Fruit fly (Drosophila melanogaster) whole organism, embryonic: ENCODE results near the gene slmo.

ENCODE experiments used
- BtbVII ChIP-seq: fragments of 200-800 bp; sonication (Bioruptor generic); optimal IDR thresholded peaks from 3 replicates; lab custom pipeline; 2017; ENCODE audit warnings: missing biosample characterization, mild to moderate bottlenecking, missing genetic modification characterization
- CG10462 ChIP-seq: fragments of 200-800 bp; sonication (Bioruptor generic); optimal IDR thresholded peaks from 2 replicates; lab custom pipeline; 2016; ENCODE audit warnings: missing biosample characterization, missing genetic modification characterization
- CG11696 ChIP-seq: fragments of 200-800 bp; sonication (Bioruptor generic); IDR thresholded peaks from 2 replicates; pipeline ENCODE4 v1.3.6; 2022; ENCODE audit warnings: missing biosample characterization, missing genetic modification characterization
- CG12236 ChIP-seq: fragments of 200-800 bp; sonication (Bioruptor generic); optimal IDR thresholded peaks from 2 replicates; lab custom pipeline; 2016; ENCODE audit warnings: missing biosample characterization, missing genetic modification characterization
- CG13123 ChIP-seq: fragments of 200-800 bp; sonication (Bioruptor generic); optimal IDR thresholded peaks from 2 replicates; lab custom pipeline; 2016; ENCODE audit warnings: missing biosample characterization, missing genetic modification characterization
- CG13296 ChIP-seq: fragments of 200-800 bp; sonication (Bioruptor generic); optimal IDR thresholded peaks from 3 replicates; lab custom pipeline; 2018; ENCODE audit warnings: missing biosample characterization, mild to moderate bottlenecking, missing genetic modification characterization
- CG14050 ChIP-seq: fragments of 200-800 bp; sonication (Bioruptor generic); IDR thresholded peaks from 3 replicates; pipeline ENCODE4 v1.3.6; 2022; ENCODE audit warnings: missing biosample characterization, missing genetic modification characterization
- CG1603 ChIP-seq: fragments of 200-800 bp; sonication (Bioruptor generic); optimal IDR thresholded peaks from 2 replicates; lab custom pipeline; 2019; ENCODE audit warnings: missing biosample characterization, mild to moderate bottlenecking, missing genetic modification characterization, moderate library complexity
- CG16815 ChIP-seq: fragments of 200-800 bp; sonication (Bioruptor generic); optimal IDR thresholded peaks from 3 replicates; lab custom pipeline; 2017; ENCODE audit warnings: missing biosample characterization, mild to moderate bottlenecking, missing genetic modification characterization
- CG17829 ChIP-seq: fragments of 200-800 bp; optimal IDR thresholded peaks from 2 replicates; lab custom pipeline; 2019; ENCODE audit warnings: missing biosample characterization, mild to moderate bottlenecking, missing genetic modification characterization, moderate library complexity
- CG2202 ChIP-seq: fragments of 200-800 bp; sonication (Bioruptor generic); optimal IDR thresholded peaks from 2 replicates; lab custom pipeline; 2018; ENCODE audit warnings: missing biosample characterization, mild to moderate bottlenecking, missing genetic modification characterization
- CG2712 ChIP-seq: fragments of 200-800 bp; optimal IDR thresholded peaks from 3 replicates; lab custom pipeline; 2019; ENCODE audit warnings: missing biosample characterization, mild to moderate bottlenecking, missing genetic modification characterization, moderate library complexity
- CG30431 ChIP-seq: fragments of 200-800 bp; sonication (Bioruptor generic); optimal IDR thresholded peaks from 2 replicates; lab custom pipeline; 2017; ENCODE audit warnings: missing biosample characterization, missing genetic modification characterization
- CG3065 ChIP-seq: fragments of 200-800 bp; sonication (Bioruptor generic); optimal IDR thresholded peaks from 2 replicates; lab custom pipeline; 2016; ENCODE audit warnings: missing biosample characterization, missing genetic modification characterization
- CG31441 ChIP-seq: fragments of 200-800 bp; sonication (Bioruptor generic); IDR thresholded peaks from 2 replicates; pipeline ENCODE4 v1.3.6; 2022; ENCODE audit warnings: missing biosample characterization, missing genetic modification characterization
- CG3163 ChIP-seq: fragments of 200-800 bp; sonication (Bioruptor generic); optimal IDR thresholded peaks from 3 replicates; lab custom pipeline; 2016; ENCODE audit warnings: missing biosample characterization, missing genetic modification characterization
- CG32772 ChIP-seq: fragments of 200-800 bp; sonication (Bioruptor generic); IDR thresholded peaks from 2 replicates; pipeline ENCODE4 v1.3.6; 2022; ENCODE audit warnings: missing biosample characterization, missing genetic modification characterization
- CG3281 ChIP-seq: fragments of 200-800 bp; sonication (Bioruptor generic); optimal IDR thresholded peaks from 3 replicates; lab custom pipeline; 2017; ENCODE audit warnings: missing biosample characterization, mild to moderate bottlenecking, missing genetic modification characterization
- CG33557 ChIP-seq: fragments of 200-800 bp; sonication (Bioruptor generic); optimal IDR thresholded peaks from 2 replicates; lab custom pipeline; 2019; ENCODE audit warnings: missing biosample characterization, mild to moderate bottlenecking, missing genetic modification characterization, moderate library complexity
- CG5953 ChIP-seq: fragments of 200-800 bp; sonication (Bioruptor generic); IDR thresholded peaks from 2 replicates; pipeline ENCODE4 v1.3.6; 2022; ENCODE audit warnings: missing biosample characterization, missing genetic modification characterization
- CG6654 ChIP-seq: fragments of 200-800 bp; sonication (Bioruptor generic); optimal IDR thresholded peaks from 2 replicates; lab custom pipeline; 2017; ENCODE audit warnings: missing biosample characterization, mild to moderate bottlenecking, missing genetic modification characterization
- CG6791 ChIP-seq: fragments of 200-800 bp; sonication (Bioruptor generic); IDR thresholded peaks from 3 replicates; pipeline ENCODE4 v1.3.6; 2022; ENCODE audit warnings: missing biosample characterization, missing genetic modification characterization; ENCODE audit not compliant: partially characterized antibody
- CG6854 ChIP-seq: fragments of 200-800 bp; sonication (Bioruptor generic); optimal IDR thresholded peaks from 3 replicates; lab custom pipeline; 2017; ENCODE audit warnings: missing biosample characterization, mild to moderate bottlenecking, missing genetic modification characterization
- CG7357 ChIP-seq: fragments of 200-800 bp; sonication (Bioruptor generic); IDR thresholded peaks from 3 replicates; pipeline ENCODE4 v1.3.6; 2022; ENCODE audit warnings: missing biosample characterization, missing genetic modification characterization
- CG7745 ChIP-seq: fragments of 200-800 bp; sonication (Bioruptor generic); optimal IDR thresholded peaks from 2 replicates; lab custom pipeline; 2018; ENCODE audit warnings: missing biosample characterization, mild to moderate bottlenecking, missing genetic modification characterization, moderate library complexity
- CG7786 ChIP-seq: fragments of 200-800 bp; sonication (Bioruptor generic); optimal IDR thresholded peaks from 2 replicates; lab custom pipeline; 2016; ENCODE audit warnings: missing biosample characterization, missing genetic modification characterization
- Chrac-16 ChIP-seq: fragments of 200-800 bp; sonication (Bioruptor generic); optimal IDR thresholded peaks from 3 replicates; lab custom pipeline; 2016; ENCODE audit warnings: missing biosample characterization, missing genetic modification characterization
- Dll ChIP-seq: fragments of 200-800 bp; sonication (Bioruptor generic); IDR thresholded peaks from 4 replicates; pipeline ENCODE4 v1.3.6; 2022; ENCODE audit warnings: missing biosample characterization, missing genetic modification characterization; ENCODE audit not compliant: partially characterized antibody
- Dp ChIP-seq: fragments of 200-800 bp; sonication (Bioruptor generic); optimal IDR thresholded peaks from 2 replicates; lab custom pipeline; 2018; ENCODE audit warnings: missing biosample characterization, mild to moderate bottlenecking, missing genetic modification characterization, moderate library complexity
- Ets65A ChIP-seq: fragments of 200-800 bp; sonication (Bioruptor generic); peaks from one replicate; lab custom pipeline; 2016; ENCODE audit warnings: missing biosample characterization, missing genetic modification characterization
- H15 ChIP-seq: fragments of 200-800 bp; sonication (Bioruptor generic); IDR thresholded peaks from 3 replicates; pipeline ENCODE4 v1.3.6; 2022; ENCODE audit warnings: missing biosample characterization, missing genetic modification characterization
- NC2α ChIP-seq: fragments of 200-800 bp; sonication (Bioruptor generic); optimal IDR thresholded peaks from 2 replicates; lab custom pipeline; 2016; ENCODE audit warnings: missing biosample characterization, missing genetic modification characterization
- NC2β ChIP-seq: fragments of 200-800 bp; sonication (Bioruptor generic); optimal IDR thresholded peaks from 2 replicates; lab custom pipeline; 2016; ENCODE audit warnings: missing biosample characterization, missing genetic modification characterization
- Oli ChIP-seq: fragments of 200-800 bp; sonication (Bioruptor generic); optimal IDR thresholded peaks from 2 replicates; lab custom pipeline; 2018; ENCODE audit warnings: missing biosample characterization, mild to moderate bottlenecking, missing genetic modification characterization, moderate library complexity
- Rx ChIP-seq: fragments of 200-800 bp; sonication (Bioruptor generic); IDR thresholded peaks from 2 replicates; pipeline ENCODE4 v1.3.6; 2022; ENCODE audit warnings: missing biosample characterization, missing genetic modification characterization
- ac ChIP-seq: fragments of 200-800 bp; sonication (Bioruptor generic); optimal IDR thresholded peaks from 3 replicates; lab custom pipeline; 2017; ENCODE audit warnings: missing biosample characterization, mild to moderate bottlenecking, missing genetic modification characterization
- bowl ChIP-seq: fragments of 200-800 bp; sonication (Bioruptor generic); IDR thresholded peaks from 2 replicates; pipeline ENCODE4 v1.3.6; 2022; ENCODE audit warnings: missing biosample characterization, missing genetic modification characterization
- dpn ChIP-seq, 2 experiments: fragments of 200-800 bp; sonication (Bioruptor generic); optimal IDR thresholded peaks; 3 replicates each; lab custom pipeline; 2016; ENCODE audit warnings: missing biosample characterization in 2 of 2, missing genetic modification characterization in 2 of 2
- gcm2 ChIP-seq: fragments of 200-800 bp; sonication (Bioruptor generic); optimal IDR thresholded peaks from 2 replicates; lab custom pipeline; 2016; ENCODE audit warnings: missing biosample characterization, missing genetic modification characterization
- gsb-n ChIP-seq: fragments of 200-800 bp; sonication (Bioruptor generic); optimal IDR thresholded peaks from 3 replicates; lab custom pipeline; 2018; ENCODE audit warnings: missing biosample characterization, mild to moderate bottlenecking, missing genetic modification characterization
- ham ChIP-seq: fragments of 200-800 bp; sonication (Bioruptor generic); IDR thresholded peaks from 2 replicates; pipeline ENCODE4 v1.3.6; 2022; ENCODE audit warnings: missing biosample characterization, missing genetic modification characterization
- jigr1 ChIP-seq: fragments of 200-800 bp; sonication (Bioruptor generic); IDR thresholded peaks from 3 replicates; pipeline ENCODE4 v1.3.6; 2022; ENCODE audit warnings: missing biosample characterization, missing genetic modification characterization
- knrl ChIP-seq: fragments of 200-800 bp; sonication (Bioruptor generic); IDR thresholded peaks from 3 replicates; pipeline ENCODE4 v1.3.6; 2022; ENCODE audit warnings: missing biosample characterization, missing genetic modification characterization; ENCODE audit not compliant: partially characterized antibody
- luna ChIP-seq: fragments of 200-800 bp; sonication (Bioruptor generic); optimal IDR thresholded peaks from 2 replicates; lab custom pipeline; 2016; ENCODE audit warnings: missing biosample characterization, missing genetic modification characterization
- odd ChIP-seq: fragments of 200-800 bp; sonication (Bioruptor generic); optimal IDR thresholded peaks from 2 replicates; lab custom pipeline; 2017; ENCODE audit warnings: missing biosample characterization, mild to moderate bottlenecking, missing genetic modification characterization
- phol ChIP-seq: fragments of 200-800 bp; sonication (Bioruptor generic); optimal IDR thresholded peaks from 3 replicates; lab custom pipeline; 2018; ENCODE audit warnings: missing biosample characterization, mild to moderate bottlenecking, missing genetic modification characterization, moderate library complexity
- pzg ChIP-seq: fragments of 200-800 bp; sonication (Bioruptor generic); optimal IDR thresholded peaks from 3 replicates; lab custom pipeline; 2018; ENCODE audit warnings: missing biosample characterization, mild to moderate bottlenecking, missing genetic modification characterization, moderate library complexity
- run ChIP-seq: fragments of 200-800 bp; sonication (Bioruptor generic); optimal IDR thresholded peaks from 3 replicates; lab custom pipeline; 2018; ENCODE audit warnings: missing biosample characterization, mild to moderate bottlenecking, missing genetic modification characterization
- seq ChIP-seq: fragments of 200-800 bp; sonication (Bioruptor generic); IDR thresholded peaks from 2 replicates; pipeline ENCODE4 v1.3.6; 2022; ENCODE audit warnings: missing biosample characterization, missing genetic modification characterization
- sima ChIP-seq: fragments of 200-800 bp; sonication (Bioruptor generic); optimal IDR thresholded peaks from 2 replicates; lab custom pipeline; 2016; ENCODE audit warnings: missing biosample characterization, missing genetic modification characterization
- stwl ChIP-seq: fragments of 200-800 bp; sonication (Bioruptor generic); optimal IDR thresholded peaks from 3 replicates; lab custom pipeline; 2018; ENCODE audit warnings: missing biosample characterization, mild to moderate bottlenecking, missing genetic modification characterization, moderate library complexity
- wdn ChIP-seq: fragments of 200-800 bp; sonication (Bioruptor generic); IDR thresholded peaks from 2 replicates; pipeline ENCODE4 v1.3.6; 2022; ENCODE audit warnings: missing biosample characterization, missing genetic modification characterization
- wor ChIP-seq: fragments of 200-800 bp; sonication (Bioruptor generic); IDR thresholded peaks from 2 replicates; pipeline ENCODE4 v1.3.6; 2022; ENCODE audit warnings: missing biosample characterization, missing genetic modification characterization

The slmo gene

DNA sequence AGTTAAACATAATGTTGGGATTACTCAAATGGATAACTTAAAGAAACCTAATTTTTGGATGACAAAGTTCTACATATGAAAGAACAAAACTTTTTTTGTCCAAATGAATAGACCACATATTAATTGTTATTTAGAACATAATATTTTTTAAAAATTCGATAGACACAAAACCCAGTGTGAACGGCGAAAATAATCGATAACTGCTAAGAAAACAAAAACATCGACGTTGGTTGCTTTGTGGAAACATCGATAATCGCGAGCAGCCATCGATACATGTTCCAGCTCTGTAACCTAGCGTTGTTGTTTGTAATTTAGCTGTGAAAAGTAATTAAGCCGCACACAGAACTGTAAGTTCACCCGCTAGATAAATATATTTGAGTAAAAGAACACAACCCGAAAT is 2.1 kb upstream of the slmo start, which contains the start of gene CG9135 (continued):
- no peak for TF ChIP-seq NC2β (GFP tag; lab: Kevin White, UChicago)
- TF ChIP-seq CG3065, result no peak
- no peak for TF ChIP-seq CG7745 (tag; lab: Kevin White, UChicago)
- no peak for TF ChIP-seq wor (GFP tag; lab: Robert Waterston, UW)
- TF ChIP-seq CG12236 (GFP tag; lab: Kevin White, UChicago), result no peak
- no peak for TF ChIP-seq CG32772 (GFP tag; lab: Robert Waterston, UW)
- peak; percentile 34 for TF ChIP-seq CG17829 (tag; lab: Kevin White, UChicago)
- no peak for TF ChIP-seq Rx (GFP tag; lab: Robert Waterston, UW)
- TF ChIP-seq CG14050, result no peak
- no peak for TF ChIP-seq CG13123
- no peak for TF ChIP-seq BtbVII (GFP tag; lab: Kevin White, UChicago)
- TF ChIP-seq CG1603 (tag; lab: Kevin White, UChicago), result peak; percentile 66
- TF ChIP-seq run (tag; lab: Kevin White, UChicago), result no peak
- no peak for TF ChIP-seq H15 (GFP tag; lab: Robert Waterston, UW)
- no peak for TF ChIP-seq CG31441 (GFP tag; lab: Robert Waterston, UW)
- peak; percentile 70 for TF ChIP-seq Dp (GFP tag; lab: Kevin White, UChicago)
- TF ChIP-seq CG2202 (tag; lab: Kevin White, UChicago), result no peak
- no peak for TF ChIP-seq Oli
- TF ChIP-seq CG30431, result no peak
- TF ChIP-seq pzg (GFP tag; lab: Kevin White, UChicago), result peak; percentile 86
- TF ChIP-seq CG13296 (GFP tag; lab: Kevin White, UChicago), result no peak
- peak; percentile 36 for TF ChIP-seq CG2712 (tag; lab: Kevin White, UChicago)
- TF ChIP-seq dpn (GFP tag; optimal IDR thresholded peaks at IDR 0.05; lab: Kevin White, UChicago), result no peak
- TF ChIP-seq NC2α (GFP tag; lab: Kevin White, UChicago), result no peak
- peak; percentile 100 for TF ChIP-seq CG6791 (GFP tag; lab: Robert Waterston, UW)
- peak; percentile 41 for TF ChIP-seq phol (tag; lab: Kevin White, UChicago)
- peak; percentile 98 for TF ChIP-seq knrl (GFP tag; lab: Robert Waterston, UW)
- no peak for TF ChIP-seq Chrac-16 (GFP tag; lab: Kevin White, UChicago)
- TF ChIP-seq ham (GFP tag; lab: Robert Waterston, UW), result no peak
- peak; percentile 53 for TF ChIP-seq Ets65A (GFP tag; lab: Kevin White, UChicago)
- TF ChIP-seq CG3281 (GFP tag; lab: Kevin White, UChicago), result no peak
- no peak for TF ChIP-seq CG6854
- TF ChIP-seq stwl (tag; lab: Kevin White, UChicago), result peak; percentile 78
- no peak for TF ChIP-seq ac (GFP tag; lab: Kevin White, UChicago)
- TF ChIP-seq CG11696 (GFP tag; lab: Robert Waterston, UW), result no peak
- no peak for TF ChIP-seq seq (GFP tag; lab: Robert Waterston, UW)
- TF ChIP-seq CG3163 (GFP tag; lab: Kevin White, UChicago), result no peak
- TF ChIP-seq gsb-n (tag; lab: Kevin White, UChicago), result no peak
- no peak for TF ChIP-seq CG10462 (GFP tag; lab: Kevin White, UChicago)
- TF ChIP-seq jigr1, result no peak
- no peak for TF ChIP-seq CG33557 (GFP tag; lab: Kevin White, UChicago)
- no peak for TF ChIP-seq CG16815 (GFP tag; lab: Kevin White, UChicago)
- TF ChIP-seq odd (GFP tag; lab: Kevin White, UChicago), result no peak
- no peak for TF ChIP-seq gcm2
- no peak for TF ChIP-seq wdn
- TF ChIP-seq CG6654 (GFP tag; lab: Kevin White, UChicago), result no peak
- TF ChIP-seq bowl (GFP tag; lab: Robert Waterston, UW), result no peak
- TF ChIP-seq sima (GFP tag; lab: Kevin White, UChicago), result no peak
- TF ChIP-seq luna (GFP tag; lab: Kevin White, UChicago), result peak; percentile 6
- TF ChIP-seq CG5953, result no peak
- TF ChIP-seq CG7357, result peak; percentile 94
- TF ChIP-seq Dll (GFP tag; lab: Robert Waterston, UW), result peak; percentile 96
- TF ChIP-seq CG7786 (GFP tag; lab: Kevin White, UChicago), result no peak
